Fruit fly (Drosophila melanogaster) S2 (cell line): ENCODE results near the gene Dop2R.
"Not testable (repeated sequence)": the region's sequence is repeated elsewhere in the genome, so short reads cannot be mapped to it uniquely, and the experiment has no call there.

Experiments used
- CG8478 ChIP-seq: fragments of >200 bp; optimal IDR thresholded peaks from 2 replicates; lab custom pipeline; 2018
- CTCF ChIP-seq, 2 experiments: fragments of >200 bp; optimal IDR thresholded peaks; 2 replicates each; lab custom pipeline; 2018

DNA sequence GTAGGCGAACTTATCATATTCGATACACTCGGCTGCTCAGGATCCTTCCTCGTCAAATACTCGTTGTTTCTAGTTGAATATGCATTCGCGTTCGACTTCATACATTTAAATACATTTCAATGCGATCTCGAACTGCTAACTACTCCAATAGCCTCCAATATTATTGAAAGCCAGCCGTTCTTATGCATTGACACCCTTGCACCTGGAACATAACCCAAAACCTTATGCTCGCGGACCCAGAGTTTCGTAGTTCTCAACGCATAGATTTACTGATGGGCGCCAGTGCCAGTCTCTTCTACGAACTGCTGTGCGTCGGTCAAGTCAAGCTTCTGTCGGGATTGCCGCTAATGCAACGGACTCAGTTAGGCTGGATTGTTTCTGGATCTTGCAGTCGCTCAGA is 33.9 kb upstream of the Dop2R start, which contains the start of gene CG42581:
- TF ChIP-seq CG8478 (lab: Kevin White, UChicago); CTCF (optimal IDR thresholded peaks at IDR 0.05; lab: Kevin White, UChicago): not testable (repeated sequence)
